Fruit fly (Drosophila melanogaster): ENCODE results near the gene CG3847.

CG3847 gene

dm6 chrX:6330369-6330949 is 16.4 kb upstream of the CG3847 start, which contains the start of gene CG42240 (continued):
- TF ChIP-seq ind (GFP tag; optimal IDR thresholded peaks at IDR 0.05) (peak; percentile 89), CG32772 (GFP tag; IDR thresholded peaks at IDR 0.05) (peak; percentile 78), ato (GFP tag; IDR thresholded peaks at IDR 0.05; ENCODE audit: partially characterized antibody) (no peak), crc (GFP tag; optimal IDR thresholded peaks at IDR 0.05) (peak; percentile 41), caup (GFP tag; optimal IDR thresholded peaks at IDR 0.05; ENCODE audit: severe bottlenecking) (peak; percentile 85), CG1647 (GFP tag; optimal IDR thresholded peaks at IDR 0.05) (peak; percentile 70), ham (GFP tag; IDR thresholded peaks at IDR 0.05) (no peak), HLH54F (GFP tag; optimal IDR thresholded peaks at IDR 0.05) (peak; percentile 72), CG3995 (GFP tag; optimal IDR thresholded peaks at IDR 0.05) (peak; percentile 28), CG14860 (GFP tag; IDR thresholded peaks at IDR 0.05; ENCODE audit: partially characterized antibody) (no peak), danr (GFP tag; IDR thresholded peaks at IDR 0.05) (peak; percentile 71), zen (tag; optimal IDR thresholded peaks at IDR 0.05) (peak; percentile 79), dm (GFP tag; optimal IDR thresholded peaks at IDR 0.05) (peak; percentile 50), gcm (GFP tag; optimal IDR thresholded peaks at IDR 0.05) (peak; percentile 91), CG18011 (GFP tag; optimal IDR thresholded peaks at IDR 0.05) (peak; percentile 74), CG14667 (GFP tag; IDR thresholded peaks at IDR 0.05) (peak; percentile 67; the same call in 1 of the 2 replicates), Scr (GFP tag; IDR thresholded peaks at IDR 0.05; ENCODE audit: partially characterized antibody) (no peak), CG1529 (GFP tag; optimal IDR thresholded peaks at IDR 0.05) (peak; percentile 93), CG1233 (GFP tag; optimal IDR thresholded peaks at IDR 0.05) (peak; percentile 88), tin (GFP tag; optimal IDR thresholded peaks at IDR 0.05) (peak; percentile 90), CG8478 (optimal IDR thresholded peaks at IDR 0.05) (no peak), CG10366 (GFP tag; IDR thresholded peaks at IDR 0.05) (peak; percentile 71), ttk (GFP tag; IDR thresholded peaks at IDR 0.05) (peak; percentile 77), Eip74EF (GFP tag; optimal IDR thresholded peaks at IDR 0.05) (peak in 1 of 2 experiments; percentile 95), usp (GFP tag; optimal IDR thresholded peaks at IDR 0.05) (no peak), Doc3 (GFP tag; IDR thresholded peaks at IDR 0.05; ENCODE audit: partially characterized antibody) (no peak), CG7372 (GFP tag; IDR thresholded peaks at IDR 0.05) (peak; percentile 81), odd (GFP tag; optimal IDR thresholded peaks at IDR 0.05) (peak; percentile 92), E2f2 (GFP tag; IDR thresholded peaks at IDR 0.05) (peak; percentile 59; the same call in 1 of the 2 replicates), pros (GFP tag; optimal IDR thresholded peaks at IDR 0.05) (no peak), ap (GFP tag; IDR thresholded peaks at IDR 0.05) (peak; percentile 3; the same call in 1 of the 2 replicates), so (GFP tag; IDR thresholded peaks at IDR 0.05) (peak; percentile 76; the same call in 2 of the 3 replicates), CG6813 (GFP tag; optimal IDR thresholded peaks at IDR 0.05) (peak; percentile 84), Xbp1 (GFP tag; optimal IDR thresholded peaks at IDR 0.05) (peak; percentile 91), gcm2 (GFP tag; optimal IDR thresholded peaks at IDR 0.05) (peak; percentile 45), scrt (GFP tag; optimal IDR thresholded peaks at IDR 0.05) (peak; percentile 83), Hsf (GFP tag; optimal IDR thresholded peaks at IDR 0.05) (peak; percentile 87), CG9727 (GFP tag; optimal IDR thresholded peaks at IDR 0.05) (peak; percentile 91), Vsx1 (GFP tag; optimal IDR thresholded peaks at IDR 0.05) (peak; percentile 78), CG2120 (GFP tag; optimal IDR thresholded peaks at IDR 0.05) (peak; percentile 88), chn (GFP tag; optimal IDR thresholded peaks at IDR 0.05) (peak; percentile 88), croc (GFP tag; conservative IDR thresholded peaks at IDR 0.05) (peak; percentile 82), CG42726 (GFP tag; IDR thresholded peaks at IDR 0.05; ENCODE audit: partially characterized antibody) (no peak), bcd (GFP tag; optimal IDR thresholded peaks at IDR 0.05) (peak; percentile 91), CG43689 (GFP tag; IDR thresholded peaks at IDR 0.05) (peak; percentile 31; the same call in 1 of the 2 replicates), Ets65A (GFP tag) (peak; percentile 92), ERR (GFP tag; optimal IDR thresholded peaks at IDR 0.05) (peak; percentile 48), tap (tag; optimal IDR thresholded peaks at IDR 0.05) (peak; percentile 86), gro (GFP tag; optimal IDR thresholded peaks at IDR 0.05) (peak; percentile 3), CG9817 (tag; optimal IDR thresholded peaks at IDR 0.05) (peak; percentile 82)
